Fruit fly (Drosophila melanogaster): ENCODE data around the gene cyst.
A peak's percentile ranks its signal among the peaks of the same experiment; 100 is the strongest.

The cyst gene

dm6 chr2L:19492934-19493686 is 15.5 kb downstream of the cyst start, which contains the start of the genes swm and Ctu2 (continued):
- TF ChIP-seq HHEX (GFP tag; optimal IDR thresholded peaks at IDR 0.05) (no peak), salm (tag; optimal IDR thresholded peaks at IDR 0.05) (no peak), vfl (GFP tag; optimal IDR thresholded peaks at IDR 0.05) (peak; percentile 16), CG2129 (GFP tag; IDR thresholded peaks at IDR 0.05; ENCODE audit: partially characterized antibody) (peak; percentile 19; the same call in 1 of the 2 replicates), ATbp (GFP tag; optimal IDR thresholded peaks at IDR 0.05) (no peak), grn (GFP tag; optimal IDR thresholded peaks at IDR 0.05) (no peak), Six4 (GFP tag; optimal IDR thresholded peaks at IDR 0.05) (no peak), Nf-YA (GFP tag; IDR thresholded peaks at IDR 0.05) (no peak), PHDP (tag; optimal IDR thresholded peaks at IDR 0.05) (peak; percentile 75), wek (GFP tag; optimal IDR thresholded peaks at IDR 0.05) (no peak), CG12391 (tag; optimal IDR thresholded peaks at IDR 0.05) (peak; percentile 83), CG12299 (tag; optimal IDR thresholded peaks at IDR 0.05) (peak; percentile 60), CG2202 (tag; optimal IDR thresholded peaks at IDR 0.05) (peak; percentile 40), CG11085 (GFP tag; IDR thresholded peaks at IDR 0.05) (0 out of 2 replicates have a peak, but pooled peaks have one; percentile 50), crol (GFP tag; IDR thresholded peaks at IDR 0.05) (no peak), ranshi (GFP tag; IDR thresholded peaks at IDR 0.05) (peak; percentile 30; the same call in 1 of the 2 replicates), Ada2b (GFP tag; IDR thresholded peaks at IDR 0.05) (peak; percentile 54; the same call in 1 of the 2 replicates), kay (GFP tag; optimal IDR thresholded peaks at IDR 0.05) (no peak), CG10565 (GFP tag; optimal IDR thresholded peaks at IDR 0.05) (no peak), CG8944 (GFP tag; optimal IDR thresholded peaks at IDR 0.05) (no peak), Aef1 (GFP tag; IDR thresholded peaks at IDR 0.05) (peak; percentile 51), CG1602 (GFP tag; optimal IDR thresholded peaks at IDR 0.05) (peak; percentile 59), CG42726 (GFP tag; IDR thresholded peaks at IDR 0.05; ENCODE audit: partially characterized antibody) (0 out of 2 replicates have a peak, but pooled peaks have one; percentile 11), gcm2 (GFP tag; optimal IDR thresholded peaks at IDR 0.05) (no peak), ind (GFP tag; optimal IDR thresholded peaks at IDR 0.05) (peak; percentile 68), CG43689 (GFP tag; IDR thresholded peaks at IDR 0.05) (no peak), phol (tag; optimal IDR thresholded peaks at IDR 0.05) (peak; percentile 79), sd (tag; optimal IDR thresholded peaks at IDR 0.05) (peak; percentile 89), CG7372 (GFP tag; IDR thresholded peaks at IDR 0.05) (peak; percentile 57; the same call in 1 of the 2 replicates), CG30431 (GFP tag; optimal IDR thresholded peaks at IDR 0.05) (no peak), CG4820 (GFP tag; optimal IDR thresholded peaks at IDR 0.05) (peak; percentile 38), CoRest (tag; optimal IDR thresholded peaks at IDR 0.05) (peak; percentile 89), Bdp1 (GFP tag; optimal IDR thresholded peaks at IDR 0.05) (no peak), CG14050 (GFP tag; IDR thresholded peaks at IDR 0.05) (0 out of 3 replicates have a peak, but pooled peaks have one; percentile 24), Atf-2 (GFP tag; optimal IDR thresholded peaks at IDR 0.05) (no peak), croc (GFP tag; conservative IDR thresholded peaks at IDR 0.05) (peak; percentile 29; the same call in 1 of the 3 replicates), CG8290 (GFP tag; optimal IDR thresholded peaks at IDR 0.05) (peak; percentile 34), CG8290 (tag; optimal IDR thresholded peaks at IDR 0.05) (peak in 1 of 2 experiments; percentile 29), lmd (GFP tag; IDR thresholded peaks at IDR 0.05) (peak; percentile 51), CG12236 (GFP tag; optimal IDR thresholded peaks at IDR 0.05) (no peak), CG4404 (GFP tag; IDR thresholded peaks at IDR 0.05) (peak; percentile 56), CG18262 (tag; optimal IDR thresholded peaks at IDR 0.05) (peak; percentile 73), CG18619 (GFP tag; optimal IDR thresholded peaks at IDR 0.05) (peak; percentile 60), sna (GFP tag; IDR thresholded peaks at IDR 0.05; ENCODE audit: partially characterized antibody) (peak; percentile 67; the same call in 1 of the 2 replicates), CG32532 (GFP tag; IDR thresholded peaks at IDR 0.05) (peak; percentile 70), CG11696 (GFP tag; IDR thresholded peaks at IDR 0.05) (no peak), chif (GFP tag; optimal IDR thresholded peaks at IDR 0.05) (no peak), ci (GFP tag; IDR thresholded peaks at IDR 0.05) (0 out of 3 replicates have a peak, but pooled peaks have one; percentile 10), Hmx (GFP tag; optimal IDR thresholded peaks at IDR 0.05) (no peak), CG7357 (GFP tag; IDR thresholded peaks at IDR 0.05) (0 out of 3 replicates have a peak, but pooled peaks have one; percentile 36)
